Worm (Caenorhabditis elegans) whole organism, young adult: ENCODE measurements around the gene asp-14.

ENCODE experiments used
- B0336.3 ChIP-seq: fragments of 200-800 bp; sonication (Bioruptor generic); IDR thresholded peaks from 2 replicates; pipeline ENCODE4 v1.3.6; 2022; ENCODE audit warnings: missing genetic modification characterization, missing compliant biosample characterization
- F49E8.2 ChIP-seq: sonication (generic microtip); optimal IDR thresholded peaks from 3 replicates; lab custom pipeline; 2017; ENCODE audit warnings: missing genetic modification characterization, mild to moderate bottlenecking, missing compliant biosample characterization, antibody characterized with exemption, moderate library complexity; ENCODE audit not compliant: insufficient read depth
- athp-1 ChIP-seq: sonication (generic microtip); optimal IDR thresholded peaks from 2 replicates; lab custom pipeline; 2017; ENCODE audit warnings: mild to moderate bottlenecking, missing genetic modification characterization, missing compliant biosample characterization
- ceh-91 ChIP-seq: fragments of 200-800 bp; sonication (Bioruptor generic); IDR thresholded peaks from 2 replicates; pipeline ENCODE4 v1.3.6; 2022; ENCODE audit warnings: missing genetic modification reagents, missing genetic modification characterization, missing compliant biosample characterization
- let-607 ChIP-seq, 2 experiments: fragments of 200-800 bp in 1 of 2; sonication (Bioruptor generic) in 1 of 2; sonication (generic microtip) in 1 of 2; optimal IDR thresholded peaks; 2 replicates each; lab custom pipeline; 2016 to 2018; ENCODE audit warnings: mild to moderate bottlenecking in 2 of 2, missing compliant biosample characterization in 2 of 2, missing genetic modification characterization in 2 of 2, moderate library complexity in 2 of 2, missing genotype in 1 of 2
- mes-4 ChIP-seq: sonication (generic microtip); optimal IDR thresholded peaks from 2 replicates; lab custom pipeline; 2016; ENCODE audit warnings: missing genotype, missing genetic modification characterization, missing compliant biosample characterization
- unc-130 ChIP-seq: sonication (generic microtip); optimal IDR thresholded peaks from 2 replicates; lab custom pipeline; 2016; ENCODE audit warnings: missing genetic modification reagents, missing genetic modification characterization, missing compliant biosample characterization
- unc-62 ChIP-seq: fragments of 150-350 bp; optimal IDR thresholded peaks from 2 replicates; lab custom pipeline; 2014; ENCODE audit warnings: missing biosample characterization, missing genetic modification reagents, missing genetic modification characterization
- ztf-3 ChIP-seq: fragments of 200-800 bp; sonication (Bioruptor generic); optimal IDR thresholded peaks from 2 replicates; lab custom pipeline; 2018; ENCODE audit warnings: mild to moderate bottlenecking, missing genetic modification characterization, missing compliant biosample characterization

- no peak for TF ChIP-seq let-607 (tag; optimal IDR thresholded peaks at IDR 0.05; lab: Kevin White, UChicago)
- no peak for TF ChIP-seq ztf-3
- TF ChIP-seq mes-4 (tag; lab: Kevin White, UChicago), result no peak
- TF ChIP-seq F49E8.2 (tag; lab: Kevin White, UChicago), result no peak
- TF ChIP-seq athp-1 (tag; lab: Kevin White, UChicago), result no peak
- no peak for TF ChIP-seq ceh-91 (GFP tag; lab: Robert Waterston, UW)
- no peak for TF ChIP-seq unc-130 (GFP tag; lab: Kevin White, UChicago)
- no peak for TF ChIP-seq unc-62 (GFP tag; lab: Kevin White, UChicago)
- TF ChIP-seq B0336.3 (GFP tag; lab: Robert Waterston, UW), result no peak
Measured at ce11 chrX:6476540-6476939, 30.1 kb upstream of the asp-14 start, which contains the start of gene C15B12.1.
